Fruit fly (Drosophila melanogaster): Measurements from ENCODE around the gene CG44869.

dm6 chr2L:15410250-15410649 lies 7.9 kb downstream of the CG44869 start:
- TF ChIP-seq usp (GFP tag; optimal IDR thresholded peaks at IDR 0.05) (no peak), Myc (optimal IDR thresholded peaks at IDR 0.05) (no peak), Dfd (GFP tag; optimal IDR thresholded peaks at IDR 0.05) (no peak), fru (GFP tag; optimal IDR thresholded peaks at IDR 0.05) (no peak), Hr83 (GFP tag; optimal IDR thresholded peaks at IDR 0.05; ENCODE audit: poor library complexity, severe bottlenecking) (no peak), pan (optimal IDR thresholded peaks at IDR 0.05) (no peak), Vsx2 (GFP tag; optimal IDR thresholded peaks at IDR 0.05; ENCODE audit: partially characterized antibody) (no peak), psq (GFP tag; optimal IDR thresholded peaks at IDR 0.05) (no peak), h (GFP tag; optimal IDR thresholded peaks at IDR 0.05) (no peak), CG9705 (GFP tag; optimal IDR thresholded peaks at IDR 0.05) (no peak), ey (GFP tag; optimal IDR thresholded peaks at IDR 0.05) (no peak), br (GFP tag; optimal IDR thresholded peaks at IDR 0.05) (no peak)
